Worm (Caenorhabditis elegans): Measurements from ENCODE around the gene Y49E10.29.
A peak's percentile ranks its signal among the peaks of the same experiment; 100 is the strongest.

Gene Y49E10.29

DNA sequence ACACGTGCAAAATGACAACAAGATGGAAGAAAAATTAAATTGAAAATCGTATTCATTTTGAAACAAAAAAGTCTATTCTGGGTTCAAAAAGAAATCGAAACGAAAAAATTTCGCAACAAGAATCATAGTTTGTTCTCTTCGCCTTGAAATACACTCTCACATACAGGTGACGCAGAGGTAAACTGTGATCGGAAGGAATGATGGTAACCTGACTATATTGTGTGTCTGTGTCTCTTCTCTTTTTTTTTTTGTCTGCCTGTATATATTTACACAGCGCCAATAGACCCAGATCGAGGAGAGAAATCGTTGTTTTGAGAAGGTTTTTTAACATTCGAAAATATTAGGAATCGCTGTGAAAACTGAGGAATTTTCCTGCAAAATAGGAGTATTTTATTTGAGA is 44.9 kb upstream of the Y49E10.29 start (continued):
- peak; percentile 27 for TF ChIP-seq nhr-71 (tag; optimal IDR thresholded peaks at IDR 0.05)
- TF ChIP-seq mep-1 (tag; optimal IDR thresholded peaks at IDR 0.05), result peak; percentile 66
- TF ChIP-seq nhr-77 (tag; optimal IDR thresholded peaks at IDR 0.05), result peak; percentile 46

DNA sequence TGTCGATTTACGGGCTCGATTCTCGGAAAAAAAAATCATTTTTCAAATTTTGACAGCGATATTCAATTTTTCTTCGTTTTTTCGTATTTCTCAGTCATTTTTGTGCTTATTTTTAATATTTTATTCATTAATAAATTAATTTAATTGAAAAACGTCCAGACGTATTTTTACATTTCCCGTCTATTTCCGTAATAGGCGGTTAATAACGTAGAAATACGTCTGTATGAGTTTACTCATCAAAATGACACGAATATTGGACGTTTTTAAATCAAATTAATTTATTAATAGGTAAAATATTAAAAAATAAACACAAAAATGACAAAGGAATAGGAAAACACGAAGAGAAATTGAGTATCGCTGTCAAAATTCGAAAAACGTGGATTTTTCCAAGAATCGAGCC is 44.3 kb upstream of the Y49E10.29 start:
- TF ChIP-seq ceh-90 (tag; optimal IDR thresholded peaks at IDR 0.05), result no peak
- TF ChIP-seq efl-1 (optimal IDR thresholded peaks at IDR 0.05), result no peak
- peak in 1 of 2 experiments; percentile 82 for TF ChIP-seq efl-1 (GFP tag; optimal IDR thresholded peaks at IDR 0.05 in 1 of 2)

DNA sequence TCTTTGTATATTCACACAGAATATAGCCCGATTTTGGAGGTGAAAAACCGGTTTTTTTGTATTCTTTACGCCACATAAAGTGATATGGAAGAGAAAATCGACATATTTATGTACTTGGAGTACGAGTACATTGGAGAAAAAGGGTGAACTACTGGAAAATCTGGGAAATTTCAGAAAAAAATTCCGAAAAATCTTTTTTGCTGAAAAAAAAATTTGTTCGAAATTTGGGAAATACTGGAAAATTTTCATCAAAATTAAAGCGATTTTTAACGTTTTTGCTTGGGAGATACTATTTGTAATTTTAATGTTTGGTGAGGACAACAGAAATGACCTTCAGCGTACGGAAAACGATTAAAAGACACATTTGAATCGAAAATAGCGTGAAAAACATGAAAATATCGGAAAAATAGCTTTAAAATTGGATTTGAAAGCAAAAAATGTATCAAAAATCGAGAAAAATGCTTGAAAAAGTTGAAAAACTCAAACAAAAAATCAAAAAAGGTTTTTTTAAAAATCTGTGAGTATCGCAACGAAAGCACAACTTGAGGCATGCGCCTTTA is 43.0 kb upstream of the Y49E10.29 start:
- no peak for TF ChIP-seq hpl-2 (GFP tag; optimal IDR thresholded peaks at IDR 0.05)
- no peak for TF ChIP-seq efl-1 (optimal IDR thresholded peaks at IDR 0.05)
- peak in 1 of 2 experiments; percentile 91 for TF ChIP-seq efl-1 (GFP tag; optimal IDR thresholded peaks at IDR 0.05 in 1 of 2)
- no peak for TF ChIP-seq unc-62 (GFP tag; optimal IDR thresholded peaks at IDR 0.05)
- TF ChIP-seq mef-2 (tag; optimal IDR thresholded peaks at IDR 0.05), result no peak
- peak; percentile 70 for TF ChIP-seq tlp-1 (tag; optimal IDR thresholded peaks at IDR 0.05)
- TF ChIP-seq lsy-2 (tag; optimal IDR thresholded peaks at IDR 0.05), result peak in 1 of 2 experiments; percentile 15
- TF ChIP-seq grh-1 (GFP tag; IDR thresholded peaks at IDR 0.05), result 0 out of 2 replicates have a peak, but pooled peaks have one; percentile 13

- no peak for TF ChIP-seq lin-14 (GFP tag; optimal IDR thresholded peaks at IDR 0.05)
- no peak for TF ChIP-seq ceh-8 (GFP tag; optimal IDR thresholded peaks at IDR 0.05)
- no peak for TF ChIP-seq nhr-28 (tag; optimal IDR thresholded peaks at IDR 0.05)
- TF ChIP-seq aly-2 (tag; optimal IDR thresholded peaks at IDR 0.05), result no peak
- no peak for TF ChIP-seq nhr-237 (tag; optimal IDR thresholded peaks at IDR 0.05)
- TF ChIP-seq nhr-84 (tag; optimal IDR thresholded peaks at IDR 0.05), result no peak
- TF ChIP-seq lir-3 (tag; optimal IDR thresholded peaks at IDR 0.05; ENCODE audit: poor library complexity), result no peak
- TF ChIP-seq unc-62 (GFP tag; optimal IDR thresholded peaks at IDR 0.05), result no peak
- no peak for TF ChIP-seq swsn-7 (tag; optimal IDR thresholded peaks at IDR 0.05)
Observed at ce11 chrIII:12426558-12426957, 42.4 kb upstream of the Y49E10.29 start, which contains the start of gene pie-1. pie-1 (plus strand) TSS chrIII:12426893.

- TF ChIP-seq snpc-4 (tag; optimal IDR thresholded peaks at IDR 0.05) (no peak), efl-1 (optimal IDR thresholded peaks at IDR 0.05) (no peak), efl-1 (GFP tag; optimal IDR thresholded peaks at IDR 0.05 in 1 of 2) (peak in 1 of 2 experiments; percentile 95), mdl-1 (tag; optimal IDR thresholded peaks at IDR 0.05) (no peak)
Observed at ce11 chrIII:12427527-12428263, 41.3 kb upstream of the Y49E10.29 start.

DNA sequence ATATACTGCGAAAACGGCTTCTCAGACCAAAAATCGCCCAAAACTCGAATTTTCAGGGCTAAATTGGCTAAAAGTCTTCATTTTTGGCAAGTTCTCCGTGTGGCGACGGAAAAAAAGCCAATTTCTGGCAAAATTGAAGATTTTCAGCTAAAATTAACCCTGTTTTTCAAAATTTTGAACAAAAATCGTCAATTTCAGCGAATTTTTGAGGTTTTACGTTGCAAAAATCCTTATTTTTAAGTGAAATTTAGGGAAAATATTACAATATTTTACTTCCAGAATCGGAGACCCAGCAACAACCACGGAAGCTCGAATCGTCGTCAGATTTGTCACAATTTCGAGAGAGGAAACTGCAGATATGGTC is 40.7 kb upstream of the Y49E10.29 start:
- TF ChIP-seq efl-1 (optimal IDR thresholded peaks at IDR 0.05) (no peak), efl-1 (GFP tag; optimal IDR thresholded peaks at IDR 0.05 in 1 of 2) (peak in 1 of 2 experiments; percentile 59), nhr-12 (tag; optimal IDR thresholded peaks at IDR 0.05) (no peak)

DNA sequence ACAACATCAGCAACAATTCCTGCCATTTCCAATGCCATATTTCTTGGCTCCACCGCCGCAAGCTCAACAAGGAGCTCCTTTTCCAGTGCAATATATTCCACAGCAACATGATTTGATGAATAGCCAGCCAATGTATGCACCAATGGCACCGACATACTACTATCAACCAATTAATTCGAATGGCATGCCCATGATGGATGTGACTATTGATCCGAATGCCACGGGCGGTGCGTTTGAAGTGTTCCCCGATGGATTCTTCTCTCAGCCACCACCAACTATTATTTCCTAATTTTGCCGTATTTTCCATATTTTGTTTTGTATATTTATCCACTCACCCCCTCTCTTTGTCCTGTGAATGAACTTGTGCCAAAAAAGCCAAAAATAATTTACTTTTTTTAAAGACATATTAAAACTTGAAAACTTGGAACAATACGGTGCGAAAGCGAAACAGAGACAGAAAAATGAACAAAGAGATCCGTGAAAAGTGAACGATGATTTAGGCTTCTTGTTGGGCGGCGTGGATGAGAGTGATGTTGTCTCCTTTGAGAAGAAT is 40.1 kb upstream of the Y49E10.29 start:
- peak; percentile 67 for TF ChIP-seq alr-1 (tag; optimal IDR thresholded peaks at IDR 0.05; ENCODE audit: borderline replicate concordance)
- no peak for TF ChIP-seq tbx-2 (tag; optimal IDR thresholded peaks at IDR 0.05)
- TF ChIP-seq lsy-2 (tag; optimal IDR thresholded peaks at IDR 0.05), result no peak
- no peak for TF ChIP-seq pax-3 (tag; optimal IDR thresholded peaks at IDR 0.05)
- TF ChIP-seq unc-30 (tag; optimal IDR thresholded peaks at IDR 0.05), result no peak

Measured in whole organism, L1 larva.